Worm (Caenorhabditis elegans) whole organism, early embryonic: ENCODE measurements around the gene C10A4.1.

ENCODE experiments used
- B0310.2 ChIP-seq: sonication (generic microtip); optimal IDR thresholded peaks from 2 replicates; lab custom pipeline; 2016; ENCODE audit warnings: mild to moderate bottlenecking, missing genetic modification characterization, missing compliant biosample characterization
- F13C5.2 ChIP-seq: sonication (generic microtip); optimal IDR thresholded peaks from 2 replicates; lab custom pipeline; 2017; ENCODE audit warnings: mild to moderate bottlenecking, missing genetic modification characterization, inconsistent platforms, missing compliant biosample characterization
- aly-1 ChIP-seq: sonication (generic microtip); optimal IDR thresholded peaks from 2 replicates; lab custom pipeline; 2016; ENCODE audit warnings: missing genetic modification characterization, missing compliant biosample characterization
- ama-1 ChIP-seq: fragments of 150-350 bp; optimal IDR thresholded peaks from 2 replicates; lab custom pipeline; 2014
- ceh-13 ChIP-seq: fragments of 200-800 bp; sonication (Bioruptor generic); optimal IDR thresholded peaks from 2 replicates; lab custom pipeline; 2018; ENCODE audit warnings: mild to moderate bottlenecking, missing genetic modification characterization, missing compliant biosample characterization
- ceh-36 ChIP-seq: sonication (generic microtip); optimal IDR thresholded peaks from 2 replicates; lab custom pipeline; 2016; ENCODE audit warnings: missing genetic modification characterization, inconsistent platforms, missing compliant biosample characterization
- ets-7 ChIP-seq: sonication (generic microtip); optimal IDR thresholded peaks from 2 replicates; lab custom pipeline; 2016; ENCODE audit warnings: missing genotype, missing genetic modification characterization, missing compliant biosample characterization
- flt-1 ChIP-seq: fragments of 200-800 bp; sonication (Bioruptor generic); IDR thresholded peaks from 2 replicates; pipeline ENCODE4 v1.3.6; 2022; ENCODE audit warnings: missing genetic modification characterization, missing compliant biosample characterization
- hmbx-1 ChIP-seq: sonication (generic microtip); optimal IDR thresholded peaks from 2 replicates; lab custom pipeline; 2016; ENCODE audit warnings: mild to moderate bottlenecking, missing genetic modification characterization, missing compliant biosample characterization
- hmg-4 ChIP-seq: fragments of 200-800 bp; sonication (Bioruptor generic); optimal IDR thresholded peaks from 2 replicates; lab custom pipeline; 2018; ENCODE audit warnings: mild to moderate bottlenecking, missing genetic modification characterization, missing compliant biosample characterization
- hnd-1 ChIP-seq: sonication (generic microtip); optimal IDR thresholded peaks from 2 replicates; lab custom pipeline; 2016; ENCODE audit warnings: missing genetic modification characterization, missing compliant biosample characterization
- pes-1 ChIP-seq: fragments of 200-800 bp; sonication (Bioruptor generic); IDR thresholded peaks from 2 replicates; pipeline ENCODE4 v1.3.6; 2022; ENCODE audit warnings: missing genetic modification reagents, missing genetic modification characterization, missing compliant biosample characterization
- scrt-1 ChIP-seq: fragments of 200-800 bp; sonication (Bioruptor generic); IDR thresholded peaks from 2 replicates; pipeline ENCODE4 v1.3.6; 2022; ENCODE audit warnings: missing genetic modification characterization, missing compliant biosample characterization
- sea-1 ChIP-seq: fragments of 200-800 bp; sonication (Bioruptor generic); conservative IDR thresholded peaks from 2 replicates; pipeline ENCODE4 v1.3.6; 2022; ENCODE audit warnings: missing genetic modification characterization, missing compliant biosample characterization
- tbx-11 ChIP-seq: fragments of 200-800 bp; sonication (Bioruptor generic); IDR thresholded peaks from 2 replicates; pipeline ENCODE4 v1.3.6; 2022; ENCODE audit warnings: missing genetic modification characterization, missing compliant biosample characterization
- tbx-37 ChIP-seq: fragments of 200-800 bp; sonication (Bioruptor generic); conservative IDR thresholded peaks from 2 replicates; pipeline ENCODE4 v1.3.6; 2022; ENCODE audit warnings: missing genetic modification reagents, missing genetic modification characterization, missing compliant biosample characterization
- tra-4 ChIP-seq: sonication (generic microtip); optimal IDR thresholded peaks from 2 replicates; lab custom pipeline; 2017; ENCODE audit warnings: missing genetic modification characterization, missing compliant biosample characterization

C10A4.1 gene

ce11 chrX:7400788-7401187 is 15.4 kb upstream of the C10A4.1 start, which contains the start of gene C10A4.4:
Gene C10A4.4, plus strand, starts transcription at chrX:7401088.
- TF ChIP-seq ceh-13 (GFP tag; lab: Kevin White, UChicago) = no peak
- no peak for TF ChIP-seq ets-7 (tag; lab: Kevin White, UChicago)
- no peak for TF ChIP-seq ama-1
- no peak for TF ChIP-seq aly-1
- TF ChIP-seq tbx-37 = no peak
- TF ChIP-seq hnd-1 = no peak
- TF ChIP-seq ceh-36 = no peak
- no peak for TF ChIP-seq tbx-11
- no peak for TF ChIP-seq sea-1 (GFP tag; lab: Robert Waterston, UW)
- TF ChIP-seq hmbx-1 (tag; lab: Kevin White, UChicago) = no peak
- no peak for TF ChIP-seq flt-1 (GFP tag; lab: Robert Waterston, UW)
- no peak for TF ChIP-seq F13C5.2 (tag; lab: Kevin White, UChicago)
- no peak for TF ChIP-seq pes-1

- no peak for TF ChIP-seq scrt-1 (GFP tag; lab: Robert Waterston, UW)
- no peak for TF ChIP-seq F13C5.2 (tag; lab: Kevin White, UChicago)
- TF ChIP-seq B0310.2 (tag; lab: Kevin White, UChicago) = no peak
- TF ChIP-seq ets-7 (tag; lab: Kevin White, UChicago) = no peak
- TF ChIP-seq aly-1 = no peak
- no peak for TF ChIP-seq flt-1 (GFP tag; lab: Robert Waterston, UW)
- TF ChIP-seq hnd-1 = no peak
- TF ChIP-seq ceh-36 = no peak
- no peak for TF ChIP-seq tbx-37
Measured at ce11 chrX:7404551-7404950, 11.6 kb upstream of the C10A4.1 start.

- TF ChIP-seq sea-1 (GFP tag; lab: Robert Waterston, UW) (no peak), tra-4 (tag; lab: Kevin White, UChicago) (no peak), B0310.2 (tag; lab: Kevin White, UChicago) (no peak), aly-1 (no peak), ama-1 (no peak), hmg-4 (GFP tag; lab: Kevin White, UChicago) (no peak), F13C5.2 (tag; lab: Kevin White, UChicago) (no peak), ets-7 (tag; lab: Kevin White, UChicago) (no peak), ceh-13 (GFP tag; lab: Kevin White, UChicago) (no peak), scrt-1 (GFP tag; lab: Robert Waterston, UW) (no peak)
Measured at ce11 chrX:7405393-7405792, 10.8 kb upstream of the C10A4.1 start, which contains the start of gene C10A4.3. Gene C10A4.3, plus strand, starts transcription at chrX:7405693.

ce11 chrX:7407749-7408148 is 8.4 kb upstream of the C10A4.1 start:
- TF ChIP-seq tbx-37 (no peak), hnd-1 (no peak), ceh-13 (GFP tag; lab: Kevin White, UChicago) (no peak), pes-1 (no peak), flt-1 (GFP tag; lab: Robert Waterston, UW) (no peak), ceh-36 (no peak), tbx-11 (no peak), scrt-1 (GFP tag; lab: Robert Waterston, UW) (no peak), hmbx-1 (tag; lab: Kevin White, UChicago) (no peak), F13C5.2 (tag; lab: Kevin White, UChicago) (no peak), ama-1 (no peak), sea-1 (GFP tag; lab: Robert Waterston, UW) (no peak), aly-1 (no peak), ets-7 (tag; lab: Kevin White, UChicago) (no peak), hmg-4 (GFP tag; lab: Kevin White, UChicago) (no peak), tra-4 (tag; lab: Kevin White, UChicago) (no peak), B0310.2 (tag; lab: Kevin White, UChicago) (no peak)

ce11 chrX:7409030-7409429 is 7.2 kb upstream of the C10A4.1 start:
- TF ChIP-seq ama-1 = no peak

ce11 chrX:7409935-7410334 is 6.2 kb upstream of the C10A4.1 start, which contains the start of gene C10A4.2:
Gene C10A4.2, plus strand, starts transcription at chrX:7410235.
- TF ChIP-seq hmg-4 (GFP tag; lab: Kevin White, UChicago) = no peak
- no peak for TF ChIP-seq tra-4 (tag; lab: Kevin White, UChicago)
- no peak for TF ChIP-seq B0310.2 (tag; lab: Kevin White, UChicago)
- TF ChIP-seq hnd-1 = no peak
- TF ChIP-seq pes-1 = no peak
- no peak for TF ChIP-seq aly-1
- no peak for TF ChIP-seq hmbx-1 (tag; lab: Kevin White, UChicago)
- no peak for TF ChIP-seq ama-1

ce11 chrX:7415420-7415819 is 762 bp upstream of the C10A4.1 start, which contains the start of gene C10A4.7:
Gene C10A4.7, minus strand, starts transcription at chrX:7415520.
- TF ChIP-seq flt-1 (GFP tag; lab: Robert Waterston, UW) (no peak), scrt-1 (GFP tag; lab: Robert Waterston, UW) (no peak), ama-1 (no peak), hmbx-1 (tag; lab: Kevin White, UChicago) (no peak), ceh-36 (no peak), B0310.2 (tag; lab: Kevin White, UChicago) (no peak), ets-7 (tag; lab: Kevin White, UChicago) (no peak), pes-1 (no peak), sea-1 (GFP tag; lab: Robert Waterston, UW) (no peak), ceh-13 (GFP tag; lab: Kevin White, UChicago) (no peak), tra-4 (tag; lab: Kevin White, UChicago) (no peak), F13C5.2 (tag; lab: Kevin White, UChicago) (no peak), tbx-37 (no peak), tbx-11 (no peak), aly-1 (no peak), hnd-1 (no peak), hmg-4 (GFP tag; lab: Kevin White, UChicago) (no peak)

ce11 chrX:7420571-7420970 is 4.4 kb downstream of the C10A4.1 start, which contains the start of gene C10A4.9:
Gene C10A4.9, plus strand, starts transcription at chrX:7420871.
- TF ChIP-seq F13C5.2 (tag; lab: Kevin White, UChicago) = no peak
- no peak for TF ChIP-seq pes-1
- no peak for TF ChIP-seq sea-1 (GFP tag; lab: Robert Waterston, UW)
- TF ChIP-seq scrt-1 (GFP tag; lab: Robert Waterston, UW) = no peak
- TF ChIP-seq ets-7 (tag; lab: Kevin White, UChicago) = no peak
